Fruit fly (Drosophila melanogaster) whole organism, embryonic: ENCODE results near the gene CG43078.
A peak's percentile ranks its signal among the peaks of the same experiment; 100 is the strongest.

Experiments
- Asciz ChIP-seq: fragments of 200-800 bp; sonication (Bioruptor generic); optimal IDR thresholded peaks from 2 replicates; lab custom pipeline; 2017; ENCODE audit warnings: missing biosample characterization, mild to moderate bottlenecking, missing genetic modification characterization, missing genetic modification reagents
- Awh ChIP-seq: fragments of 200-800 bp; sonication (Bioruptor generic); IDR thresholded peaks from 2 replicates; pipeline ENCODE4, ENCODE4 v1.3.6; 2022; ENCODE audit warnings: missing biosample characterization, missing genetic modification characterization
- B-H1 ChIP-seq: fragments of 200-800 bp; sonication (Bioruptor generic); IDR thresholded peaks from 3 replicates; pipeline ENCODE4 v1.3.6; 2022; ENCODE audit warnings: missing biosample characterization, missing genetic modification characterization
- CG10565 ChIP-seq: fragments of 200-800 bp; sonication (Bioruptor generic); optimal IDR thresholded peaks from 3 replicates; lab custom pipeline; 2016; ENCODE audit warnings: missing biosample characterization, mild to moderate bottlenecking, missing genetic modification characterization
- CG13123 ChIP-seq: fragments of 200-800 bp; sonication (Bioruptor generic); optimal IDR thresholded peaks from 2 replicates; lab custom pipeline; 2016; ENCODE audit warnings: missing biosample characterization, missing genetic modification characterization
- CG13287 ChIP-seq: fragments of 200-800 bp; sonication (Bioruptor generic); IDR thresholded peaks from 2 replicates; pipeline ENCODE4 v1.3.6; 2022; ENCODE audit warnings: missing biosample characterization, missing genetic modification characterization; ENCODE audit not compliant: partially characterized antibody
- CG17328 ChIP-seq: fragments of 200-800 bp; sonication (Bioruptor generic); IDR thresholded peaks from 2 replicates; pipeline ENCODE4 v1.3.6; 2022; ENCODE audit warnings: missing biosample characterization, missing genetic modification characterization
- CG17359 ChIP-seq: fragments of 200-800 bp; sonication (Bioruptor generic); optimal IDR thresholded peaks from 3 replicates; lab custom pipeline; 2018; ENCODE audit warnings: missing biosample characterization, mild to moderate bottlenecking, missing genetic modification characterization, moderate library complexity
- CG17912 ChIP-seq: fragments of 200-800 bp; sonication (Bioruptor generic); optimal IDR thresholded peaks from 2 replicates; lab custom pipeline; 2018; ENCODE audit warnings: missing biosample characterization, mild to moderate bottlenecking, missing genetic modification characterization
- CG1832 ChIP-seq: fragments of 200-800 bp; sonication (Bioruptor generic); optimal IDR thresholded peaks from 2 replicates; lab custom pipeline; 2017; ENCODE audit warnings: missing biosample characterization, mild to moderate bottlenecking, missing genetic modification characterization, inconsistent platforms
- CG2120 ChIP-seq: fragments of 200-800 bp; sonication (Bioruptor generic); optimal IDR thresholded peaks from 3 replicates; lab custom pipeline; 2016; ENCODE audit warnings: missing biosample characterization, missing genetic modification characterization
- CG2129 ChIP-seq: fragments of 200-800 bp; sonication (Bioruptor generic); IDR thresholded peaks from 2 replicates; pipeline ENCODE4 v1.3.6; 2022; ENCODE audit warnings: missing biosample characterization, missing genetic modification characterization; ENCODE audit not compliant: partially characterized antibody
- CG2202 ChIP-seq: fragments of 200-800 bp; sonication (Bioruptor generic); optimal IDR thresholded peaks from 2 replicates; lab custom pipeline; 2018; ENCODE audit warnings: missing biosample characterization, mild to moderate bottlenecking, missing genetic modification characterization
- CG3065 ChIP-seq: fragments of 200-800 bp; sonication (Bioruptor generic); optimal IDR thresholded peaks from 2 replicates; lab custom pipeline; 2016; ENCODE audit warnings: missing biosample characterization, missing genetic modification characterization
- CG4360 ChIP-seq: fragments of 200-800 bp; sonication (Bioruptor generic); IDR thresholded peaks from 2 replicates; pipeline ENCODE4 v1.3.6; 2022; ENCODE audit warnings: missing biosample characterization, missing genetic modification characterization
- CG4424 ChIP-seq: fragments of 200-800 bp; sonication (Bioruptor generic); optimal IDR thresholded peaks from 3 replicates; lab custom pipeline; 2016; ENCODE audit warnings: missing biosample characterization, missing genetic modification characterization
- CG4820 ChIP-seq: fragments of 200-800 bp; sonication (Bioruptor generic); optimal IDR thresholded peaks from 3 replicates; lab custom pipeline; 2016; ENCODE audit warnings: missing biosample characterization, missing genetic modification characterization
- CG7987 ChIP-seq: fragments of 200-800 bp; sonication (Bioruptor generic); optimal IDR thresholded peaks from 2 replicates; lab custom pipeline; 2018; ENCODE audit warnings: missing biosample characterization, mild to moderate bottlenecking, missing genetic modification characterization, moderate library complexity
- CG8089 ChIP-seq: fragments of 200-800 bp; sonication (Bioruptor generic); optimal IDR thresholded peaks from 3 replicates; lab custom pipeline; 2016; ENCODE audit warnings: missing biosample characterization, missing genetic modification characterization
- CG8281 ChIP-seq: fragments of 200-800 bp; sonication (Bioruptor generic); optimal IDR thresholded peaks from 2 replicates; lab custom pipeline; 2018; ENCODE audit warnings: missing biosample characterization, mild to moderate bottlenecking, missing genetic modification characterization, moderate library complexity
- CG9727 ChIP-seq: fragments of 200-800 bp; sonication (Bioruptor generic); optimal IDR thresholded peaks from 3 replicates; lab custom pipeline; 2017; ENCODE audit warnings: missing biosample characterization, mild to moderate bottlenecking, missing genetic modification characterization
- CG9932 ChIP-seq: fragments of 200-800 bp; sonication (Bioruptor generic); IDR thresholded peaks from 2 replicates; pipeline ENCODE4 v1.3.6; 2022; ENCODE audit warnings: missing biosample characterization, missing genetic modification characterization
- D ChIP-seq, 2 experiments: fragments of 200-800 bp in 1 of 2; fragments of >200 bp in 1 of 2; sonication (Bioruptor generic) in 1 of 2; optimal IDR thresholded peaks; 2 replicates in 1 of 2; 3 replicates in 1 of 2; lab custom pipeline; 2017; ENCODE audit warnings: mild to moderate bottlenecking in 1 of 2, missing biosample characterization in 1 of 2, missing genetic modification characterization in 1 of 2, missing genetic modification reagents in 1 of 2
- Dfd ChIP-seq, 2 experiments: fragments of >200 bp; optimal IDR thresholded peaks; 2 replicates each; lab custom pipeline; 2017; ENCODE audit warnings: missing biosample characterization in 2 of 2, missing genetic modification characterization in 2 of 2
- Hr51 ChIP-seq, 2 experiments: fragments of 200-800 bp; sonication (Bioruptor generic); optimal IDR thresholded peaks; 2 replicates in 1 of 2; 3 replicates in 1 of 2; lab custom pipeline; 2016 to 2018; ENCODE audit warnings: missing biosample characterization in 2 of 2, missing genetic modification characterization in 2 of 2, mild to moderate bottlenecking in 1 of 2, moderate library complexity in 1 of 2
- NfI ChIP-seq: fragments of 200-800 bp; sonication (Bioruptor generic); optimal IDR thresholded peaks from 3 replicates; lab custom pipeline; 2018; ENCODE audit warnings: missing biosample characterization, mild to moderate bottlenecking, missing genetic modification characterization, moderate library complexity
- Rfx ChIP-seq: fragments of 200-800 bp; sonication (Bioruptor generic); IDR thresholded peaks from 2 replicates; pipeline ENCODE4 v1.3.6; 2022; ENCODE audit warnings: missing biosample characterization, missing genetic modification characterization
- Rx ChIP-seq: fragments of 200-800 bp; sonication (Bioruptor generic); IDR thresholded peaks from 2 replicates; pipeline ENCODE4 v1.3.6; 2022; ENCODE audit warnings: missing biosample characterization, missing genetic modification characterization
- Six4 ChIP-seq: fragments of 200-800 bp; sonication (Bioruptor generic); optimal IDR thresholded peaks from 2 replicates; lab custom pipeline; 2016; ENCODE audit warnings: missing biosample characterization, missing genetic modification characterization
- ac ChIP-seq: fragments of 200-800 bp; sonication (Bioruptor generic); optimal IDR thresholded peaks from 3 replicates; lab custom pipeline; 2017; ENCODE audit warnings: missing biosample characterization, mild to moderate bottlenecking, missing genetic modification characterization
- bcd ChIP-seq: fragments of 200-800 bp; sonication (Bioruptor generic); optimal IDR thresholded peaks from 2 replicates; lab custom pipeline; 2017; ENCODE audit warnings: missing biosample characterization, mild to moderate bottlenecking, missing genetic modification characterization
- bigmax ChIP-seq: fragments of 200-800 bp; sonication (Bioruptor generic); optimal IDR thresholded peaks from 2 replicates; lab custom pipeline; 2018; ENCODE audit warnings: missing biosample characterization, mild to moderate bottlenecking, missing genetic modification characterization
- bowl ChIP-seq: fragments of 200-800 bp; sonication (Bioruptor generic); IDR thresholded peaks from 2 replicates; pipeline ENCODE4 v1.3.6; 2022; ENCODE audit warnings: missing biosample characterization, missing genetic modification characterization
- chinmo ChIP-seq: fragments of 200-800 bp; sonication (Bioruptor generic); IDR thresholded peaks from 4 replicates; pipeline ENCODE4 v1.3.6; 2022; ENCODE audit warnings: missing biosample characterization, missing genetic modification characterization; ENCODE audit not compliant: partially characterized antibody
- dysf ChIP-seq: fragments of 200-800 bp; sonication (Bioruptor generic); IDR thresholded peaks from 3 replicates; pipeline ENCODE4 v1.3.6; 2022; ENCODE audit warnings: missing biosample characterization, missing genetic modification characterization
- fd102C ChIP-seq: fragments of 200-800 bp; sonication (Bioruptor generic); optimal IDR thresholded peaks from 2 replicates; lab custom pipeline; 2018; ENCODE audit warnings: missing biosample characterization, mild to moderate bottlenecking, missing genetic modification characterization, moderate library complexity
- jing ChIP-seq: fragments of 200-800 bp; sonication (Bioruptor generic); optimal IDR thresholded peaks from 2 replicates; lab custom pipeline; 2018; ENCODE audit warnings: missing biosample characterization, mild to moderate bottlenecking, missing genetic modification characterization
- kni ChIP-seq: fragments of 200-800 bp; sonication (Bioruptor generic); optimal IDR thresholded peaks from 3 replicates; lab custom pipeline; 2017; ENCODE audit warnings: mild to moderate bottlenecking, missing biosample characterization, missing genetic modification reagents, missing genetic modification characterization
- lilli ChIP-seq: fragments of 200-800 bp; sonication (Bioruptor generic); optimal IDR thresholded peaks from 3 replicates; lab custom pipeline; 2016; ENCODE audit warnings: missing biosample characterization, missing genetic modification characterization
- luna ChIP-seq: fragments of 200-800 bp; sonication (Bioruptor generic); optimal IDR thresholded peaks from 2 replicates; lab custom pipeline; 2016; ENCODE audit warnings: missing biosample characterization, missing genetic modification characterization
- nerfin-2 ChIP-seq: fragments of 200-800 bp; sonication (Bioruptor generic); IDR thresholded peaks from 2 replicates; pipeline ENCODE4 v1.3.6; 2022; ENCODE audit warnings: missing biosample characterization, missing genetic modification characterization; ENCODE audit not compliant: partially characterized antibody
- oc ChIP-seq: fragments of 200-800 bp; sonication (Bioruptor generic); optimal IDR thresholded peaks from 2 replicates; lab custom pipeline; 2018; ENCODE audit warnings: missing biosample characterization, mild to moderate bottlenecking, missing genetic modification characterization, moderate library complexity
- sima ChIP-seq: fragments of 200-800 bp; sonication (Bioruptor generic); optimal IDR thresholded peaks from 2 replicates; lab custom pipeline; 2016; ENCODE audit warnings: missing biosample characterization, missing genetic modification characterization
- slou ChIP-seq: fragments of 200-800 bp; sonication (Bioruptor generic); optimal IDR thresholded peaks from 3 replicates; lab custom pipeline; 2016; ENCODE audit warnings: missing biosample characterization, missing genetic modification characterization
- sob ChIP-seq: fragments of 200-800 bp; sonication (Bioruptor generic); IDR thresholded peaks from 2 replicates; pipeline ENCODE4 v1.3.6; 2022; ENCODE audit warnings: missing biosample characterization, missing genetic modification characterization
- tin ChIP-seq: fragments of 200-800 bp; sonication (Bioruptor generic); optimal IDR thresholded peaks from 3 replicates; lab custom pipeline; 2016; ENCODE audit warnings: missing biosample characterization, missing genetic modification characterization
- unpg ChIP-seq: fragments of 200-800 bp; sonication (Bioruptor generic); optimal IDR thresholded peaks from 3 replicates; lab custom pipeline; 2018; ENCODE audit warnings: missing biosample characterization, mild to moderate bottlenecking, missing genetic modification characterization, moderate library complexity
- zen ChIP-seq: fragments of 200-800 bp; sonication (Bioruptor generic); optimal IDR thresholded peaks from 3 replicates; lab custom pipeline; 2018; ENCODE audit warnings: missing biosample characterization, mild to moderate bottlenecking, missing genetic modification characterization, moderate library complexity

CG43078 gene

DNA sequence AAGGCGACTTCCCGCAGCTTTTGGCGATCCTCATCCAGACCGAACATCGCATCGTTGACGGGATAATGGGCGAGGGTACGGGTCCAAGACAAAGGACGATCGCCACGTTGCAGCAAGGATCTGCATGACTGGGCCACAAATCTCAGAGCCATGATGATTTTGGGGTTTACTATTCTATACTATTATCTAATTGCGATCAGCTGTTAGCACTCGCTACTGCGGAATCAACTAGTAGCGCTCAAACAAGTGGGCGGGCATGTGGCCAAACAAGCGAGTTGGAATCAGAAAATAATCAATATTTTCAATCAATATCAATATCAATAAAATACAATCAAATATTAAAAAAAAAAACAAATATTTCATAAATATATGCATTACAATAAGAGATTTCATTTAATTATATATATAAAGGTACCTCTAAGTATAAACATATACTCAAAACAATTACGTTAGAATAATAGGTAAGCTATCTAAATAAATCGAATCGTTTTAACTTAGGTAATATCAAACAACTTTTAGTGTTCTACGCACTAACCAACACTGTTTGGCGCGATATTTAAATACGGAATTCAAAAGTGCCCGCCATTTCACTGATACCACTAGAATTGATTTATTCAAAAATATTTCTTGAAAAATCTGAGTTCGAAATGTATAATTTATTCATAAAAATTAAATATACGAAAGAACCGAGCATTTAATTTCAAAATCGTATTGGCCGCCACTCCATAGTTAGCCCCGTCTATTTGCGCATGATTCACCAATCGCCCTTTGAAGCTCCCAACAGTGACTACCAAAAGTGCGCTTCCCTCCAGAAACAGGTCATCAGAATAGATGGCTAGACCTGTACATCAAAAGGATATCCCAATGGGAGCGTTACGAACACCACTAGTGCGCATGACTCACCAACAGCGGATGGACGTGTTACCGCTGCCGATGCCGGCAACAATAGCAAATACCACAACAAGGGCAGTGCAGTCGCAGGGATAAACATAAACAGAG is at the start of gene CG43078, which contains the start of gene CG6638 (continued):
- TF ChIP-seq sob (GFP tag; lab: Robert Waterston, UW) (no peak), CG4360 (GFP tag; lab: Robert Waterston, UW) (no peak), jing (no peak), dysf (no peak), kni (GFP tag; lab: Kevin White, UChicago) (no peak), Hr51 (GFP tag; optimal IDR thresholded peaks at IDR 0.05; lab: Kevin White, UChicago) (no peak), CG4820 (GFP tag; lab: Kevin White, UChicago) (no peak), CG7987 (GFP tag; lab: Kevin White, UChicago) (no peak), Rx (GFP tag; lab: Robert Waterston, UW) (no peak), CG2120 (peak; percentile 13), CG10565 (GFP tag; lab: Kevin White, UChicago) (no peak), lilli (peak; percentile 38), CG3065 (GFP tag; lab: Kevin White, UChicago) (peak; percentile 15), unpg (GFP tag; lab: Kevin White, UChicago) (no peak), slou (no peak), oc (tag; lab: Kevin White, UChicago) (no peak), B-H1 (GFP tag; lab: Robert Waterston, UW) (no peak), CG9932 (GFP tag; lab: Robert Waterston, UW) (no peak), Dfd (GFP tag; optimal IDR thresholded peaks at IDR 0.05; lab: Kevin White, UChicago) (no peak), Rfx (no peak), nerfin-2 (GFP tag; lab: Robert Waterston, UW) (peak; percentile 11; the same call in 1 of the 2 replicates), D (optimal IDR thresholded peaks at IDR 0.05; lab: Kevin White, UChicago) (no peak), D (GFP tag; optimal IDR thresholded peaks at IDR 0.05; lab: Kevin White, UChicago) (no peak), sima (GFP tag; lab: Kevin White, UChicago) (no peak), Awh (no peak), zen (no peak), Asciz (GFP tag; lab: Kevin White, UChicago) (no peak), CG13123 (GFP tag; lab: Kevin White, UChicago) (no peak), CG8089 (no peak), NfI (GFP tag; lab: Kevin White, UChicago) (no peak), Six4 (GFP tag; lab: Kevin White, UChicago) (no peak), CG9727 (GFP tag; lab: Kevin White, UChicago) (no peak), CG2202 (tag; lab: Kevin White, UChicago) (no peak), bigmax (GFP tag; lab: Kevin White, UChicago) (no peak), CG4424 (GFP tag; lab: Kevin White, UChicago) (no peak), bowl (GFP tag; lab: Robert Waterston, UW) (no peak), chinmo (GFP tag; lab: Robert Waterston, UW) (no peak), bcd (no peak), CG17912 (GFP tag; lab: Kevin White, UChicago) (no peak), fd102C (GFP tag; lab: Kevin White, UChicago) (no peak), CG17359 (no peak), CG2129 (no peak), luna (GFP tag; lab: Kevin White, UChicago) (no peak), CG13287 (GFP tag; lab: Robert Waterston, UW) (0 out of 2 replicates have a peak, but pooled peaks have one; percentile 9), tin (peak; percentile 4), CG1832 (GFP tag; lab: Kevin White, UChicago) (no peak), CG8281 (no peak), ac (GFP tag; lab: Kevin White, UChicago) (no peak), CG17328 (GFP tag; lab: Robert Waterston, UW) (no peak)
